Worm (Caenorhabditis elegans): Measurements from ENCODE around the gene B0304.2.

The B0304.2 gene

DNA sequence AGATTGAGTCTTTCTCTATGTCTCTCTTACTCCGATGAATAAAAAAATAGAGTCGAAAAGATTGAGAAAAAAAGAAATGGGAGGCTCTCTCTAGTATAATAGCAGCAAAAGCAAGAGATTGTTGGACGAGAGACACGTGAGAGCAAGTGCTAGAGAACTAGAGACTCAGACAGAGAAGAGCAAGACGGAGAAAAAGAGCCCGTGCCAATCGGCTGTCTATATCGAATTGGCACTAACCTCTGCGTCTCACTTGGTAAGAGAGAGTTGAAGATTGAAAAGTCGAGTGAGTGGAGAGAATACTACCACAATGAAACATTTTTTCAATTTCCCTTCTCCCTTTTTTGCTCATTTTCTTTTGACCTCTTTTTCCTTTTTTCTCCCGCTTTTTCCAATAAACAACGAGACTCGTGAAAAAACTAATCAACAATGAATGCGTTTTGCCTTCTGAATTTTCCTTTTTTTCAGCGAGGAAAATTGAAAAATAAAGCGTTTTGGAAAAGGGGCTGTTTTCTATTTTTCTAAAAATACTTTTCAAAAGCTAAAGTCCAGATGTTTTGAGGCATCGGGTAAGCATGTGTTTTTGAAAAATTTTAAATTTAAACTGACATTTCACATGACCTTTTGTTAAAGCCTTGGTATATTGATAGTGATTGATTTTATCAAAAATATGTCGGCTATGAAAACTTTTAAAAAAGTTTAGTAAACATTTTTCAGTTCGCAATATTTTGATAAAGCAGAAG lies 16.7 kb upstream of the B0304.2 start (continued):
- TF ChIP-seq nhr-47 (tag; optimal IDR thresholded peaks at IDR 0.05), result peak; percentile 73
- peak; percentile 86 for TF ChIP-seq fkh-8 (tag; optimal IDR thresholded peaks at IDR 0.05)
- TF ChIP-seq vab-15 (tag; optimal IDR thresholded peaks at IDR 0.05), result no peak
- TF ChIP-seq aha-1 (tag; optimal IDR thresholded peaks at IDR 0.05), result no peak
- TF ChIP-seq snu-23 (GFP tag; optimal IDR thresholded peaks at IDR 0.05), result peak; percentile 78
- TF ChIP-seq hlh-17 (GFP tag; optimal IDR thresholded peaks at IDR 0.05; ENCODE audit: borderline replicate concordance), result no peak
- TF ChIP-seq fkh-4 (tag; optimal IDR thresholded peaks at IDR 0.05; ENCODE audit: borderline replicate concordance), result peak; percentile 52
- TF ChIP-seq pag-3 (tag; optimal IDR thresholded peaks at IDR 0.05; ENCODE audit: borderline replicate concordance, insufficient read depth), result peak; percentile 83
- no peak for TF ChIP-seq nhr-76 (tag; optimal IDR thresholded peaks at IDR 0.05)
- TF ChIP-seq fkh-10 (GFP tag; optimal IDR thresholded peaks at IDR 0.05), result no peak
- peak; percentile 18 to 38 for TF ChIP-seq egl-27 (tag; optimal IDR thresholded peaks at IDR 0.05)
- no peak for TF ChIP-seq nhr-90 (tag; optimal IDR thresholded peaks at IDR 0.05; ENCODE audit: poor library complexity)
- TF ChIP-seq ceh-63 (GFP tag; optimal IDR thresholded peaks at IDR 0.05), result no peak
- no peak for TF ChIP-seq ceh-88 (GFP tag; IDR thresholded peaks at IDR 0.05)
- no peak for TF ChIP-seq unc-62 (GFP tag; optimal IDR thresholded peaks at IDR 0.05)
- TF ChIP-seq lin-39 (tag; optimal IDR thresholded peaks at IDR 0.05), result no peak
- TF ChIP-seq ces-1 (GFP tag; optimal IDR thresholded peaks at IDR 0.05), result peak; percentile 9
- no peak for TF ChIP-seq jun-1 (tag; optimal IDR thresholded peaks at IDR 0.05)
- peak; percentile 63 for TF ChIP-seq dsc-1 (tag; optimal IDR thresholded peaks at IDR 0.05)
- TF ChIP-seq mep-1 (tag; optimal IDR thresholded peaks at IDR 0.05), result peak; percentile 39
- peak; percentile 23 for TF ChIP-seq egl-13 (tag; optimal IDR thresholded peaks at IDR 0.05)
- TF ChIP-seq lin-14 (GFP tag; optimal IDR thresholded peaks at IDR 0.05), result peak; percentile 94
- TF ChIP-seq grh-1 (GFP tag; IDR thresholded peaks at IDR 0.05), result no peak
- TF ChIP-seq nhr-19 (GFP tag; conservative IDR thresholded peaks at IDR 0.05), result peak; percentile 35
- peak; percentile 59 for TF ChIP-seq rnt-1 (tag; optimal IDR thresholded peaks at IDR 0.05)
- no peak for TF ChIP-seq efl-3 (GFP tag; optimal IDR thresholded peaks at IDR 0.05)
- no peak for TF ChIP-seq blmp-1 (tag; optimal IDR thresholded peaks at IDR 0.05)
- no peak for TF ChIP-seq C34B4.2 (tag; optimal IDR thresholded peaks at IDR 0.05)
- no peak for TF ChIP-seq aly-2 (tag; optimal IDR thresholded peaks at IDR 0.05)
- TF ChIP-seq zip-4 (GFP tag; optimal IDR thresholded peaks at IDR 0.05), result no peak
- TF ChIP-seq alr-1 (tag; optimal IDR thresholded peaks at IDR 0.05; ENCODE audit: borderline replicate concordance), result no peak

DNA sequence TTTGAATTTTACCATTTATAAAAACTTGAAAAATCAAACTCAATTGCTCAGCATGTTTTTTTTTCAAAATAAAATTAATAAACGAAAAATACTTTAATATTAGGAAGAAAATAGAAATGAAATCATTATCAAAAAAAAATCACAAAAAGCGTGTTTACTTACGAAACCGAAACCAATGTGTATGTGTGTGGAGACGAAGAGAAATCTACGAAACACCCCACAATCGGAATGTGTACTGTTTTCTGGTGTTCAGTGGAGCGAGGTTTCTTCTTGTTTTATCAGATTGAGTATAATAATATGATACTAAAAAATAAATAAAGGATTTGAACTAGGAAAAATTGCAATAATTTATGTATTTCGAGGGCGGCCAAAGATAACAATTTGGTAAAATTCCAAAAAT lies 15.8 kb upstream of the B0304.2 start:
- TF ChIP-seq nhr-19 (GFP tag; conservative IDR thresholded peaks at IDR 0.05) (no peak), lin-35 (GFP tag; optimal IDR thresholded peaks at IDR 0.05) (peak in 1 of 2 experiments; percentile 39), mab-9 (GFP tag; IDR thresholded peaks at IDR 0.05) (no peak), grh-1 (GFP tag; IDR thresholded peaks at IDR 0.05) (no peak), lsy-2 (tag; optimal IDR thresholded peaks at IDR 0.05) (peak in 1 of 2 experiments; percentile 28), F16B12.6 (tag; optimal IDR thresholded peaks at IDR 0.05) (no peak), alr-1 (tag; optimal IDR thresholded peaks at IDR 0.05; ENCODE audit: borderline replicate concordance) (no peak), fkh-10 (GFP tag; optimal IDR thresholded peaks at IDR 0.05) (no peak), dsc-1 (tag; optimal IDR thresholded peaks at IDR 0.05) (no peak), skn-1 (tag; optimal IDR thresholded peaks at IDR 0.05) (peak; percentile 16), snu-23 (GFP tag; optimal IDR thresholded peaks at IDR 0.05) (peak; percentile 14), efl-1 (optimal IDR thresholded peaks at IDR 0.05) (no peak), efl-1 (GFP tag; optimal IDR thresholded peaks at IDR 0.05 in 1 of 2) (no peak), mep-1 (tag; optimal IDR thresholded peaks at IDR 0.05) (no peak), egl-13 (tag; optimal IDR thresholded peaks at IDR 0.05) (no peak), nhr-84 (tag; optimal IDR thresholded peaks at IDR 0.05) (no peak), unc-86 (tag; optimal IDR thresholded peaks at IDR 0.05) (no peak), ces-1 (GFP tag; optimal IDR thresholded peaks at IDR 0.05) (no peak), egl-27 (tag; optimal IDR thresholded peaks at IDR 0.05) (no peak), ceh-88 (GFP tag; IDR thresholded peaks at IDR 0.05) (no peak), fkh-4 (tag; optimal IDR thresholded peaks at IDR 0.05; ENCODE audit: borderline replicate concordance) (no peak), vab-15 (tag; optimal IDR thresholded peaks at IDR 0.05) (no peak), nhr-77 (tag; optimal IDR thresholded peaks at IDR 0.05) (no peak), elt-3 (tag; optimal IDR thresholded peaks at IDR 0.05) (peak in 1 of 6 experiments; percentile 77), isw-1 (GFP tag; IDR thresholded peaks at IDR 0.05) (no peak), zip-4 (GFP tag; optimal IDR thresholded peaks at IDR 0.05) (no peak), xbp-1 (tag; optimal IDR thresholded peaks at IDR 0.05) (no peak), lin-14 (GFP tag; optimal IDR thresholded peaks at IDR 0.05) (peak; percentile 57), fos-1 (tag; optimal IDR thresholded peaks at IDR 0.05) (no peak), zag-1 (tag; optimal IDR thresholded peaks at IDR 0.05) (no peak), lin-39 (tag; optimal IDR thresholded peaks at IDR 0.05) (no peak), blmp-1 (tag; optimal IDR thresholded peaks at IDR 0.05) (peak; percentile 71), sptf-1 (tag; optimal IDR thresholded peaks at IDR 0.05) (no peak), mef-2 (tag; optimal IDR thresholded peaks at IDR 0.05) (no peak)

Data from whole organism, L1 larva.